Fruit fly (Drosophila melanogaster) whole organism, wandering third instar larva: ENCODE data around the gene RNaseX25.

Experiments
- Abd-B ChIP-seq: fragments of >200 bp; optimal IDR thresholded peaks from 2 replicates; lab custom pipeline; 2017; ENCODE audit warnings: missing biosample characterization, missing genetic modification characterization
- CG32264 ChIP-seq: fragments of 200-800 bp; sonication (Bioruptor generic); optimal IDR thresholded peaks from 2 replicates; lab custom pipeline; 2016; ENCODE audit warnings: missing biosample characterization, missing genetic modification characterization
- CG9705 ChIP-seq: fragments of 200-800 bp; sonication (Bioruptor generic); optimal IDR thresholded peaks from 2 replicates; lab custom pipeline; 2018; ENCODE audit warnings: missing biosample characterization, mild to moderate bottlenecking, missing genetic modification characterization
- CrebA ChIP-seq: fragments of 200-800 bp; sonication (Bioruptor generic); optimal IDR thresholded peaks from 2 replicates; lab custom pipeline; 2016; ENCODE audit warnings: missing biosample characterization, mild to moderate bottlenecking, missing genetic modification characterization, borderline replicate concordance
- OdsH ChIP-seq: fragments of 200-800 bp; sonication (Bioruptor generic); optimal IDR thresholded peaks from 2 replicates; lab custom pipeline; 2016; ENCODE audit warnings: missing biosample characterization, mild to moderate bottlenecking, missing genetic modification characterization
- Rel ChIP-seq, 2 experiments: fragments of 200-800 bp; sonication (Bioruptor generic) in 1 of 2; optimal IDR thresholded peaks; 2 replicates in 1 of 2; 3 replicates in 1 of 2; lab custom pipeline; 2016 to 2019; ENCODE audit warnings: mild to moderate bottlenecking in 2 of 2, missing biosample characterization in 2 of 2, missing genetic modification characterization in 2 of 2, moderate library complexity in 1 of 2
- Vsx2 ChIP-seq: fragments of 200-300, 225-300 bp; sonication (Bioruptor generic); optimal IDR thresholded peaks from 2 replicates; lab custom pipeline; 2018; ENCODE audit warnings: missing biosample characterization, missing genetic modification characterization; ENCODE audit not compliant: partially characterized antibody
- ey ChIP-seq: fragments of 200-800 bp; sonication (Bioruptor generic); optimal IDR thresholded peaks from 2 replicates; lab custom pipeline; 2016; ENCODE audit warnings: missing biosample characterization, missing genetic modification characterization
- pan ChIP-seq: fragments of >200 bp; optimal IDR thresholded peaks from 2 replicates; lab custom pipeline; 2017
- sv ChIP-seq: fragments of 200-800 bp; sonication (Bioruptor generic); optimal IDR thresholded peaks from 3 replicates; lab custom pipeline; 2016; ENCODE audit warnings: missing biosample characterization, missing genetic modification characterization

DNA sequence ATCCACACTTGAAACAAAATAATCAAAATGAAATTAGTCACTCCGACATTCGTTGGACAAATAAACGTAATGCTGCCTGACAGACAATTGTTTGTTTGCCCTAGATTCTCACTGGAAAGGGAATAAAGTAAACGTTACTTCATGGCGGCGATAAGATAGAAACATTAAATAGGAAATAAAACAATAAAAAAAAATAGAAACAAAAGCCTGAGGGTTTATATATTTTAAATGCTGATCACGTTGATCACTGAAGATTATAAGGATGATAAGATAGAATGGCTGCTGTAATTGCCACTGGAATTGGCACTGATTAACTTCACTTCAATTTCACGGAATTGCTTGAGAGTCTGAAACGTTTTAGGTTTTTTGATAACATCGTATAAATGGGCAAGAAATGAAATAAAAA lies 48.3 kb downstream of the RNaseX25 start:
- TF ChIP-seq pan (lab: Kevin White, UChicago), result no peak
- no peak for TF ChIP-seq ey (GFP tag; lab: Kevin White, UChicago)
- peak; percentile 39 for TF ChIP-seq CrebA
- no peak for TF ChIP-seq Vsx2
- TF ChIP-seq Rel (GFP tag; optimal IDR thresholded peaks at IDR 0.05; lab: Kevin White, UChicago), result no peak
- peak; percentile 22 for TF ChIP-seq Rel (tag; optimal IDR thresholded peaks at IDR 0.05; lab: Kevin White, UChicago)
- no peak for TF ChIP-seq CG32264 (GFP tag; lab: Kevin White, UChicago)
- TF ChIP-seq OdsH (GFP tag; lab: Kevin White, UChicago), result no peak
- TF ChIP-seq Abd-B (GFP tag; lab: Kevin White, UChicago), result no peak
- TF ChIP-seq sv, result no peak
- TF ChIP-seq CG9705 (GFP tag; lab: Kevin White, UChicago), result no peak
